Worm (Caenorhabditis elegans) whole organism, L1 larva: ENCODE measurements around the gene F14D7.9.

ENCODE experiments used
- nhr-11 ChIP-seq: fragments of 150-350 bp; optimal IDR thresholded peaks from 2 replicates; lab custom pipeline; 2014; ENCODE audit warnings: missing biosample characterization, missing genetic modification characterization
- nhr-90 ChIP-seq: sonication (generic microtip); optimal IDR thresholded peaks from 2 replicates; lab custom pipeline; 2016; ENCODE audit warnings: mild to moderate bottlenecking, missing genetic modification characterization, missing compliant biosample characterization; ENCODE audit not compliant: poor library complexity

ce11 chrV:14256813-14257212, 37.7 kb upstream of the F14D7.9 start, which contains the start of gene sre-8:
- TF ChIP-seq nhr-90 (tag; lab: Kevin White, UChicago) (no peak), nhr-11 (tag; lab: Kevin White, UChicago) (no peak)
